Fruit fly (Drosophila melanogaster): ENCODE results near the gene CG33710.

The CG33710 gene

dm6 chr3L:19932917-19933316, 19.7 kb downstream of the CG33710 start (continued):
- TF ChIP-seq CG1603 (tag; optimal IDR thresholded peaks at IDR 0.05) (peak; percentile 47), tin (GFP tag; optimal IDR thresholded peaks at IDR 0.05) (no peak), CG8388 (GFP tag; optimal IDR thresholded peaks at IDR 0.05) (peak; percentile 82), hbn (GFP tag; IDR thresholded peaks at IDR 0.05; ENCODE audit: partially characterized antibody) (no peak), zen (tag; optimal IDR thresholded peaks at IDR 0.05) (no peak), dati (GFP tag; IDR thresholded peaks at IDR 0.05) (no peak), CG9876 (GFP tag; optimal IDR thresholded peaks at IDR 0.05) (no peak), Mrtf (GFP tag; IDR thresholded peaks at IDR 0.05) (no peak), CG8281 (tag; optimal IDR thresholded peaks at IDR 0.05) (peak; percentile 25), ranshi (GFP tag; IDR thresholded peaks at IDR 0.05) (peak; percentile 37; the same call in 1 of the 2 replicates), vnd (GFP tag; IDR thresholded peaks at IDR 0.05; ENCODE audit: partially characterized antibody) (no peak), CG14667 (GFP tag; IDR thresholded peaks at IDR 0.05) (no peak), CG9932 (GFP tag; IDR thresholded peaks at IDR 0.05) (no peak), bcd (GFP tag; optimal IDR thresholded peaks at IDR 0.05) (no peak), grn (GFP tag; optimal IDR thresholded peaks at IDR 0.05) (peak; percentile 40), CG14860 (GFP tag; IDR thresholded peaks at IDR 0.05; ENCODE audit: partially characterized antibody) (no peak), CG17802 (tag; optimal IDR thresholded peaks at IDR 0.05) (no peak), cg (GFP tag; optimal IDR thresholded peaks at IDR 0.05) (no peak), CG10462 (GFP tag; optimal IDR thresholded peaks at IDR 0.05) (no peak), CG13123 (GFP tag; optimal IDR thresholded peaks at IDR 0.05) (no peak), CG8765 (GFP tag; IDR thresholded peaks at IDR 0.05) (no peak), CG14965 (GFP tag; optimal IDR thresholded peaks at IDR 0.05; ENCODE audit: borderline replicate concordance) (peak; percentile 1), kni (GFP tag; optimal IDR thresholded peaks at IDR 0.05) (no peak), CG30403 (GFP tag; optimal IDR thresholded peaks at IDR 0.05) (no peak), CrebB (tag; optimal IDR thresholded peaks at IDR 0.05) (peak; percentile 64), Ets65A (GFP tag) (no peak), ci (GFP tag; IDR thresholded peaks at IDR 0.05) (peak; percentile 71; the same call in 2 of the 3 replicates), CG12299 (tag; optimal IDR thresholded peaks at IDR 0.05) (no peak), Sry-β (GFP tag; optimal IDR thresholded peaks at IDR 0.05) (no peak), corto (GFP tag; optimal IDR thresholded peaks at IDR 0.05) (no peak), CG7745 (tag; optimal IDR thresholded peaks at IDR 0.05) (no peak), nerfin-2 (GFP tag; IDR thresholded peaks at IDR 0.05; ENCODE audit: partially characterized antibody) (no peak), sna (GFP tag; IDR thresholded peaks at IDR 0.05; ENCODE audit: partially characterized antibody) (0 out of 2 replicates have a peak, but pooled peaks have one; percentile 36), E2f2 (GFP tag; IDR thresholded peaks at IDR 0.05) (no peak), CG11695 (GFP tag; IDR thresholded peaks at IDR 0.05) (peak; percentile 56; the same call in 2 of the 3 replicates), pfk (GFP tag; optimal IDR thresholded peaks at IDR 0.05) (no peak), luna (GFP tag; optimal IDR thresholded peaks at IDR 0.05) (peak; percentile 31), CG2889 (GFP tag; IDR thresholded peaks at IDR 0.05) (no peak), Rfx (GFP tag; IDR thresholded peaks at IDR 0.05) (peak; percentile 47; the same call in 1 of the 2 replicates), NfI (GFP tag; optimal IDR thresholded peaks at IDR 0.05) (peak; percentile 21), lov (optimal IDR thresholded peaks at IDR 0.05) (no peak), lov (GFP tag; IDR thresholded peaks at IDR 0.05) (no peak), disco-r (GFP tag; optimal IDR thresholded peaks at IDR 0.05) (no peak), BEAF-32 (GFP tag; optimal IDR thresholded peaks at IDR 0.05) (no peak), chn (GFP tag; optimal IDR thresholded peaks at IDR 0.05) (no peak), CG34224 (GFP tag; IDR thresholded peaks at IDR 0.05; ENCODE audit: partially characterized antibody) (no peak), CG6683 (GFP tag; optimal IDR thresholded peaks at IDR 0.05) (no peak), CG6254 (GFP tag; optimal IDR thresholded peaks at IDR 0.05) (peak; percentile 52), wor (GFP tag; IDR thresholded peaks at IDR 0.05) (no peak), danr (GFP tag; IDR thresholded peaks at IDR 0.05) (no peak), crol (GFP tag; IDR thresholded peaks at IDR 0.05) (no peak)

All from whole organism, embryonic.